Worm (Caenorhabditis elegans) whole organism, young adult: ENCODE measurements around the gene ZC262.13.

ENCODE experiments used
- D2030.7 ChIP-seq: fragments of 200-800 bp; sonication (Bioruptor generic); IDR thresholded peaks from 2 replicates; pipeline ENCODE4 v1.3.6; 2022; ENCODE audit warnings: missing genetic modification reagents, missing genetic modification characterization, missing compliant biosample characterization
- F23B12.7 ChIP-seq: sonication (generic microtip); optimal IDR thresholded peaks from 2 replicates; lab custom pipeline; 2017; ENCODE audit warnings: missing genetic modification characterization, mild to moderate bottlenecking, missing compliant biosample characterization, antibody characterized with exemption, moderate library complexity; ENCODE audit not compliant: insufficient read depth
- F49E8.2 ChIP-seq: sonication (generic microtip); optimal IDR thresholded peaks from 3 replicates; lab custom pipeline; 2017; ENCODE audit warnings: missing genetic modification characterization, mild to moderate bottlenecking, missing compliant biosample characterization, antibody characterized with exemption, moderate library complexity; ENCODE audit not compliant: insufficient read depth
- F55B11.4 ChIP-seq: sonication (generic microtip); optimal IDR thresholded peaks from 2 replicates; lab custom pipeline; 2016; ENCODE audit warnings: missing compliant biosample characterization, missing genetic modification characterization, borderline replicate concordance; ENCODE audit not compliant: insufficient read depth
- K11D2.4 ChIP-seq: fragments of 200-800 bp; sonication (Bioruptor generic); IDR thresholded peaks from 2 replicates; pipeline ENCODE4 v1.3.6; 2022; ENCODE audit warnings: missing genetic modification reagents, missing genetic modification characterization, missing compliant biosample characterization
- T26A5.8 ChIP-seq: sonication (generic microtip); optimal IDR thresholded peaks from 2 replicates; lab custom pipeline; 2016; ENCODE audit warnings: missing genetic modification characterization, missing compliant biosample characterization
- Y79H2A.3 ChIP-seq: fragments of 200-800 bp; sonication (Bioruptor generic); conservative IDR thresholded peaks from 2 replicates; pipeline ENCODE4 v1.3.6; 2022; ENCODE audit warnings: missing genetic modification reagents, missing genetic modification characterization, missing compliant biosample characterization
- akir-1 ChIP-seq: fragments of 200-800 bp; sonication (Bioruptor generic); optimal IDR thresholded peaks from 2 replicates; lab custom pipeline; 2018; ENCODE audit warnings: mild to moderate bottlenecking, missing genetic modification characterization, moderate library complexity, missing compliant biosample characterization
- athp-1 ChIP-seq: sonication (generic microtip); optimal IDR thresholded peaks from 2 replicates; lab custom pipeline; 2017; ENCODE audit warnings: mild to moderate bottlenecking, missing genetic modification characterization, missing compliant biosample characterization
- cebp-1 ChIP-seq, 2 experiments: fragments of 200-800 bp in 1 of 2; sonication (Bioruptor generic) in 1 of 2; sonication (generic microtip) in 1 of 2; IDR thresholded peaks in 1 of 2; optimal IDR thresholded peaks in 1 of 2; 2 replicates each; pipeline versions ENCODE4 v1.3.6 to Lab custom; 2017 to 2022; ENCODE audit warnings: missing compliant biosample characterization in 2 of 2, missing genetic modification characterization in 2 of 2, mild to moderate bottlenecking in 1 of 2, missing genetic modification reagents in 1 of 2, moderate library complexity in 1 of 2
- ceh-40 ChIP-seq: fragments of 200-800 bp; sonication (Bioruptor generic); IDR thresholded peaks from 2 replicates; pipeline ENCODE4 v1.3.6; 2022; ENCODE audit warnings: missing genetic modification characterization, missing compliant biosample characterization
- ceh-91 ChIP-seq: fragments of 200-800 bp; sonication (Bioruptor generic); IDR thresholded peaks from 2 replicates; pipeline ENCODE4 v1.3.6; 2022; ENCODE audit warnings: missing genetic modification reagents, missing genetic modification characterization, missing compliant biosample characterization
- chd-7 ChIP-seq: sonication (generic microtip); optimal IDR thresholded peaks from 2 replicates; lab custom pipeline; 2016; ENCODE audit warnings: mild to moderate bottlenecking, missing genetic modification characterization, moderate library complexity, missing compliant biosample characterization
- die-1 ChIP-seq: sonication (generic microtip); optimal IDR thresholded peaks from 2 replicates; lab custom pipeline; 2016; ENCODE audit warnings: missing genotype, mild to moderate bottlenecking, missing genetic modification characterization, missing compliant biosample characterization
- dpl-1 ChIP-seq: fragments of 150-350 bp; optimal IDR thresholded peaks from 2 replicates; lab custom pipeline; 2014; ENCODE audit warnings: missing biosample characterization, missing genetic modification reagents, missing genetic modification characterization
- hlh-26 ChIP-seq: fragments of 200-800 bp; sonication (Bioruptor generic); conservative IDR thresholded peaks from 2 replicates; pipeline ENCODE4 v1.3.6; 2022; ENCODE audit warnings: missing genetic modification reagents, missing genetic modification characterization, missing compliant biosample characterization
- hrde-1 ChIP-seq: sonication (generic microtip); optimal IDR thresholded peaks from 2 replicates; lab custom pipeline; 2016; ENCODE audit warnings: missing genetic modification characterization, mild to moderate bottlenecking, missing compliant biosample characterization, moderate library complexity, missing genotype, missing genetic modification reagents, borderline replicate concordance
- hsf-1 ChIP-seq: fragments of 200-800 bp; sonication (Bioruptor generic); IDR thresholded peaks from 2 replicates; pipeline ENCODE4 v1.3.6; 2022; ENCODE audit warnings: missing genetic modification reagents, missing genetic modification characterization, missing compliant biosample characterization
- let-607 ChIP-seq, 2 experiments: fragments of 200-800 bp in 1 of 2; sonication (Bioruptor generic) in 1 of 2; sonication (generic microtip) in 1 of 2; optimal IDR thresholded peaks; 2 replicates each; lab custom pipeline; 2016 to 2018; ENCODE audit warnings: mild to moderate bottlenecking in 2 of 2, missing compliant biosample characterization in 2 of 2, missing genetic modification characterization in 2 of 2, moderate library complexity in 2 of 2, missing genotype in 1 of 2
- lir-1 ChIP-seq: fragments of 200-800 bp; sonication (Bioruptor generic); conservative IDR thresholded peaks from 2 replicates; pipeline ENCODE4 v1.3.6; 2022; ENCODE audit warnings: missing genetic modification reagents, missing genetic modification characterization, missing compliant biosample characterization
- lsy-27 ChIP-seq: sonication (generic microtip); optimal IDR thresholded peaks from 2 replicates; lab custom pipeline; 2017; ENCODE audit warnings: missing genetic modification characterization, mild to moderate bottlenecking, missing compliant biosample characterization, antibody characterized with exemption, missing genotype, borderline replicate concordance; ENCODE audit not compliant: insufficient read depth
- mes-4 ChIP-seq: sonication (generic microtip); optimal IDR thresholded peaks from 2 replicates; lab custom pipeline; 2016; ENCODE audit warnings: missing genotype, missing genetic modification characterization, missing compliant biosample characterization
- nfyb-1 ChIP-seq: fragments of 200-800 bp; sonication (Bioruptor generic); IDR thresholded peaks from 2 replicates; pipeline ENCODE4 v1.3.6; 2022; ENCODE audit warnings: missing genetic modification reagents, missing genetic modification characterization, missing compliant biosample characterization
- nhr-27 ChIP-seq: fragments of 200-800 bp; sonication (Bioruptor generic); optimal IDR thresholded peaks from 2 replicates; lab custom pipeline; 2018; ENCODE audit warnings: mild to moderate bottlenecking, missing genetic modification characterization, moderate library complexity, missing compliant biosample characterization
- rpc-1 ChIP-seq, 2 experiments: fragments of 150-350 bp in 1 of 2; sonication (generic microtip) in 1 of 2; optimal IDR thresholded peaks; 2 replicates each; lab custom pipeline; 2014 to 2018; ENCODE audit warnings: missing biosample characterization in 1 of 2, missing genetic modification characterization in 1 of 2, missing genetic modification reagents in 1 of 2, missing genotype in 1 of 2
- snpc-1.1 ChIP-seq: sonication (generic microtip); optimal IDR thresholded peaks from 2 replicates; lab custom pipeline; 2017; ENCODE audit warnings: missing genetic modification characterization, mild to moderate bottlenecking, missing compliant biosample characterization, antibody characterized with exemption, moderate library complexity, missing genotype, missing genetic modification reagents; ENCODE audit not compliant: insufficient read depth
- snpc-1.3 ChIP-seq: sonication (generic microtip); optimal IDR thresholded peaks from 2 replicates; lab custom pipeline; 2017; ENCODE audit warnings: missing genetic modification characterization, mild to moderate bottlenecking, missing compliant biosample characterization, antibody characterized with exemption, moderate library complexity, missing genotype, missing genetic modification reagents; ENCODE audit not compliant: insufficient read depth
- snpc-4 ChIP-seq, 5 experiments: fragments of 150-350 bp in 1 of 5; sonication (generic microtip) in 4 of 5; optimal IDR thresholded peaks; 2 replicates each; lab custom pipeline; 2014 to 2018; ENCODE audit warnings: missing genetic modification characterization in 5 of 5, missing biosample characterization in 3 of 5, antibody characterized with exemption in 2 of 5, mild to moderate bottlenecking in 2 of 5, missing compliant biosample characterization in 2 of 5, missing genotype in 2 of 5, moderate library complexity in 2 of 5, missing genetic modification reagents in 1 of 5
- somi-1 ChIP-seq: fragments of 200-800 bp; sonication (Bioruptor generic); optimal IDR thresholded peaks from 2 replicates; lab custom pipeline; 2018; ENCODE audit warnings: mild to moderate bottlenecking, missing genetic modification characterization, missing compliant biosample characterization
- sptf-2 ChIP-seq: fragments of 200-800 bp; sonication (Bioruptor generic); optimal IDR thresholded peaks from 2 replicates; lab custom pipeline; 2018; ENCODE audit warnings: mild to moderate bottlenecking, missing genetic modification characterization, missing compliant biosample characterization
- tlf-1 ChIP-seq: fragments of 200-800 bp; sonication (Bioruptor generic); optimal IDR thresholded peaks from 2 replicates; lab custom pipeline; 2018; ENCODE audit warnings: mild to moderate bottlenecking, missing genetic modification characterization, missing compliant biosample characterization
- ztf-6 ChIP-seq: fragments of 200-800 bp; sonication (Bioruptor generic); IDR thresholded peaks from 2 replicates; pipeline ENCODE4 v1.3.6; 2022; ENCODE audit warnings: missing genetic modification reagents, missing genetic modification characterization, missing compliant biosample characterization

The ZC262.13 gene

DNA sequence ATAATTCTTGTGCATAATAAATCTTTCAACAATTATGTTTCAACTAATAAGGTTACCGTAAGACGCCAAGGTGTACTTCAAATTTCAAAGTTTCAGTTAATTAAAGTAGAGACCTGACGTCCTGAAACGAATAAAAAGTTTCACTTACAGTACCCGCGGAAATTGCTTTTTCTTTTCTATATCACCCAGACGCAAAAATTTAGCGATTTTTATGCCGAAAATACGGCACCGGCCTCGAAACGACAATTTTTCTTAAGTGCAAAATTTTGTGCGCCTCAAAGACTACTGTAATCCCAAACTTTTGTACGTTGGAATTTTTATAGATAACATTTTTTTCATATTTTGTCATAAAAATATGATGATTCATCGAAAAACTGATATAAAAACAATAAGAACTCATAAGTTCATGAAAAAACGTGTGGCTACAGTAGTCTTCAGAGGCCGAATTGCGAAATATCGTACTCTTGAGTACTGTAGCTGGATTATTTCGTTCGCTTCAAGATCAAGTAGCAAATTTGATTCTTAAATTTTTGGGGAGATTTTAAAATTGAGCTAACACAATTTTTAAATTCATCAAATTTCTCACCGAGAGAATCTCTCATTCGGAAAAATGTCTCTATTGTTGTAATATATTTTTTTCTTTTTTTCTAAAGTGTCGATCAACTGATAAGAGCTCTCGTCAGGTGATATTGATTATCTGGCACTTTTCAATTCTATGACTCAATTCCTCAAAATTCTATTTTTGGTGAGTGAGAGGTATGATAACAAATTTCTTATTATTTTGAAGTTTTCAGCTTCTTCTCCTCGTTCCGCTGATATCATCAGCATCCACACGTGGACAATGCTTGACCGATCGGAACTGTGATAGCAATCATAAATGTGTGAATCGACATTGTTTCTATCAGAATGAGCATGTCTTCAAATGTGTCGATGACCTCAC lies at the start of gene ZC262.13 (continued):
- no peak for TF ChIP-seq tlf-1 (GFP tag; lab: Kevin White, UChicago)
- TF ChIP-seq D2030.7 (GFP tag; lab: Robert Waterston, UW), result no peak

DNA sequence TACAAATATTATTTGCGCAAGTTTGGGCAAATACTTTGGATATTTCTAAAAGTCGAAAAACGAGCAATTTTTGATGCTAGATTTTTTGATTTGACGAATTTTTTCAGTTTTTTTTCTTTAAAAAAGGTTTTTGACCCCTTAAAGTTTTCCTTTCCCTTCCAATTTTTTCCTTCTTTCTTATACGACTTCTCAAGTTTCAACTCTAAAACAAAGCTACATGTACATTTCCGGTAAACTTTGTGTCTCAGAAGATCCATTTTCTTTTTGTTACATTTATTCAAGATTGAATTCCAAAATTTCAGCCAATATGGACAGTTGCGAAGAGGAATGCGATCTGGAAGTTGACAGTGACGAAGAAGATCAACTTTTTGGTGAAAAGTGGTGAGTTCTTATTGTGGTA lies 47.2 kb upstream of the ZC262.13 start, which contains the start of gene mig-10:
mig-10 (plus strand) TSS at position 301 of the 400 bp plus-strand sequence.
- TF ChIP-seq hlh-26 (GFP tag; lab: Robert Waterston, UW), result no peak
- TF ChIP-seq lsy-27 (tag; lab: Kevin White, UChicago), result no peak
- no peak for TF ChIP-seq F23B12.7 (tag; lab: Kevin White, UChicago)
- TF ChIP-seq T26A5.8 (tag; lab: Kevin White, UChicago), result no peak
- TF ChIP-seq rpc-1 (optimal IDR thresholded peaks at IDR 0.05; lab: Kevin White, UChicago), result no peak
- no peak for TF ChIP-seq rpc-1 (tag; optimal IDR thresholded peaks at IDR 0.05; lab: Kevin White, UChicago)
- no peak for TF ChIP-seq chd-7 (tag; lab: Kevin White, UChicago)
- TF ChIP-seq hsf-1 (GFP tag; lab: Robert Waterston, UW), result no peak
- no peak for TF ChIP-seq mes-4 (tag; lab: Kevin White, UChicago)
- no peak for TF ChIP-seq nhr-27 (tag; lab: Kevin White, UChicago)
- no peak for TF ChIP-seq athp-1 (tag; lab: Kevin White, UChicago)
- TF ChIP-seq ceh-40 (GFP tag; lab: Robert Waterston, UW), result no peak
- no peak for TF ChIP-seq die-1 (tag; lab: Kevin White, UChicago)
- TF ChIP-seq sptf-2 (GFP tag; lab: Kevin White, UChicago), result no peak
- no peak for TF ChIP-seq dpl-1 (GFP tag; lab: Kevin White, UChicago)
- TF ChIP-seq somi-1 (GFP tag; lab: Kevin White, UChicago), result no peak
- no peak for TF ChIP-seq K11D2.4 (GFP tag; lab: Robert Waterston, UW)
- TF ChIP-seq akir-1, result no peak

ce11 chrIII:8279567-8279966 lies 46.4 kb upstream of the ZC262.13 start:
- TF ChIP-seq Y79H2A.3 (GFP tag; lab: Robert Waterston, UW) (no peak), lir-1 (GFP tag; lab: Robert Waterston, UW) (no peak), F55B11.4 (no peak), nfyb-1 (GFP tag; lab: Robert Waterston, UW) (no peak), cebp-1 (GFP tag; IDR thresholded peaks at IDR 0.05; lab: Robert Waterston, UW) (no peak), cebp-1 (tag; optimal IDR thresholded peaks at IDR 0.05; lab: Kevin White, UChicago) (no peak), K11D2.4 (GFP tag; lab: Robert Waterston, UW) (no peak), let-607 (tag; optimal IDR thresholded peaks at IDR 0.05; lab: Kevin White, UChicago) (no peak), rpc-1 (optimal IDR thresholded peaks at IDR 0.05; lab: Kevin White, UChicago) (no peak), rpc-1 (tag; optimal IDR thresholded peaks at IDR 0.05; lab: Kevin White, UChicago) (no peak), ceh-91 (GFP tag; lab: Robert Waterston, UW) (no peak), snpc-4 (GFP tag; optimal IDR thresholded peaks at IDR 0.05; lab: Kevin White, UChicago) (no peak), snpc-4 (tag; optimal IDR thresholded peaks at IDR 0.05; lab: Kevin White, UChicago) (no peak), snpc-1.1 (tag; lab: Kevin White, UChicago) (no peak), snpc-1.3 (tag; lab: Kevin White, UChicago) (no peak), hrde-1 (tag; lab: Kevin White, UChicago) (no peak), ztf-6 (no peak), F49E8.2 (tag; lab: Kevin White, UChicago) (no peak)
